Fruit fly (Drosophila melanogaster) whole organism, embryonic: ENCODE measurements around the gene CG7903.

Experiments used
- Awh ChIP-seq: fragments of 200-800 bp; sonication (Bioruptor generic); IDR thresholded peaks from 2 replicates; pipeline ENCODE4, ENCODE4 v1.3.6; 2022; ENCODE audit warnings: missing biosample characterization, missing genetic modification characterization
- Blimp-1 ChIP-seq: fragments of 200-800 bp; sonication (Bioruptor generic); optimal IDR thresholded peaks from 3 replicates; lab custom pipeline; 2018; ENCODE audit warnings: missing biosample characterization, missing genetic modification characterization, mild to moderate bottlenecking, moderate library complexity, missing genetic modification reagents
- CG10274 ChIP-seq: fragments of 200-800 bp; sonication (Bioruptor generic); optimal IDR thresholded peaks from 3 replicates; lab custom pipeline; 2017; ENCODE audit warnings: missing biosample characterization, mild to moderate bottlenecking, missing genetic modification characterization
- CG10654 ChIP-seq: fragments of 200-800 bp; sonication (Bioruptor generic); optimal IDR thresholded peaks from 2 replicates; lab custom pipeline; 2016; ENCODE audit warnings: missing biosample characterization, missing genetic modification characterization
- CG10979 ChIP-seq: fragments of 200-800 bp; sonication (Bioruptor generic); optimal IDR thresholded peaks from 2 replicates; lab custom pipeline; 2018; ENCODE audit warnings: missing biosample characterization, mild to moderate bottlenecking, missing genetic modification characterization, moderate library complexity
- CG13424 ChIP-seq: fragments of 200-800 bp; sonication (Bioruptor generic); optimal IDR thresholded peaks from 2 replicates; lab custom pipeline; 2019; ENCODE audit warnings: missing biosample characterization, mild to moderate bottlenecking, missing genetic modification characterization, moderate library complexity
- CG13894 ChIP-seq: fragments of 200-800 bp; sonication (Bioruptor generic); optimal IDR thresholded peaks from 3 replicates; lab custom pipeline; 2018; ENCODE audit warnings: missing biosample characterization, mild to moderate bottlenecking, missing genetic modification characterization, moderate library complexity
- CG14014 ChIP-seq: fragments of 200-800 bp; sonication (Bioruptor generic); IDR thresholded peaks from 2 replicates; pipeline ENCODE4 v1.3.6; 2022; ENCODE audit warnings: missing biosample characterization, missing genetic modification characterization
- CG14441 ChIP-seq: fragments of 200-800 bp; sonication (Bioruptor generic); IDR thresholded peaks from 2 replicates; pipeline ENCODE4 v1.3.6; 2022; ENCODE audit warnings: missing biosample characterization, missing genetic modification characterization
- CG14860 ChIP-seq: fragments of 200-800 bp; sonication (Bioruptor generic); IDR thresholded peaks from 3 replicates; pipeline ENCODE4 v1.3.6; 2022; ENCODE audit warnings: missing biosample characterization, missing genetic modification characterization; ENCODE audit not compliant: partially characterized antibody
- CG15514 ChIP-seq: fragments of 200-800 bp; sonication (Bioruptor generic); optimal IDR thresholded peaks from 3 replicates; lab custom pipeline; 2017; ENCODE audit warnings: missing biosample characterization, missing genetic modification characterization, mild to moderate bottlenecking, moderate library complexity, missing genetic modification reagents
- CG17361 ChIP-seq: fragments of 200-800 bp; sonication (Bioruptor generic); IDR thresholded peaks from 3 replicates; pipeline ENCODE4 v1.3.6; 2022; ENCODE audit warnings: missing biosample characterization, missing genetic modification characterization
- CG2129 ChIP-seq: fragments of 200-800 bp; sonication (Bioruptor generic); IDR thresholded peaks from 2 replicates; pipeline ENCODE4 v1.3.6; 2022; ENCODE audit warnings: missing biosample characterization, missing genetic modification characterization; ENCODE audit not compliant: partially characterized antibody
- CG30020 ChIP-seq: fragments of 200-800 bp; optimal IDR thresholded peaks from 2 replicates; lab custom pipeline; 2019; ENCODE audit warnings: missing biosample characterization, mild to moderate bottlenecking, missing genetic modification characterization, moderate library complexity
- CG3065 ChIP-seq: fragments of 200-800 bp; sonication (Bioruptor generic); optimal IDR thresholded peaks from 2 replicates; lab custom pipeline; 2016; ENCODE audit warnings: missing biosample characterization, missing genetic modification characterization
- CG31441 ChIP-seq: fragments of 200-800 bp; sonication (Bioruptor generic); IDR thresholded peaks from 2 replicates; pipeline ENCODE4 v1.3.6; 2022; ENCODE audit warnings: missing biosample characterization, missing genetic modification characterization
- CG3726 ChIP-seq: fragments of 200-800 bp; sonication (Bioruptor generic); IDR thresholded peaks from 3 replicates; pipeline ENCODE4, ENCODE4 v1.3.6; 2022; ENCODE audit warnings: missing biosample characterization, missing genetic modification characterization
- CG4820 ChIP-seq: fragments of 200-800 bp; sonication (Bioruptor generic); optimal IDR thresholded peaks from 3 replicates; lab custom pipeline; 2016; ENCODE audit warnings: missing biosample characterization, missing genetic modification characterization
- CG4854 ChIP-seq: fragments of 200-800 bp; sonication (Bioruptor generic); optimal IDR thresholded peaks from 2 replicates; lab custom pipeline; 2016; ENCODE audit warnings: missing biosample characterization, missing genetic modification characterization, inconsistent platforms
- CG6765 ChIP-seq: fragments of 200-800 bp; sonication (Bioruptor generic); optimal IDR thresholded peaks from 3 replicates; lab custom pipeline; 2017; ENCODE audit warnings: missing biosample characterization, mild to moderate bottlenecking, missing genetic modification characterization
- CG7271 ChIP-seq: fragments of 200-800 bp; sonication (Bioruptor generic); optimal IDR thresholded peaks from 2 replicates; lab custom pipeline; 2018; ENCODE audit warnings: missing biosample characterization, mild to moderate bottlenecking, missing genetic modification characterization, moderate library complexity
- CG8359 ChIP-seq: fragments of 200-800 bp; sonication (Bioruptor generic); optimal IDR thresholded peaks from 2 replicates; lab custom pipeline; 2017; ENCODE audit warnings: missing biosample characterization, mild to moderate bottlenecking, missing genetic modification characterization, borderline replicate concordance
- CG8924 ChIP-seq: fragments of 200-800 bp; optimal IDR thresholded peaks from 3 replicates; lab custom pipeline; 2019; ENCODE audit warnings: missing biosample characterization, mild to moderate bottlenecking, missing genetic modification characterization, moderate library complexity
- CG9609 ChIP-seq: fragments of 200-800 bp; sonication (Bioruptor generic); optimal IDR thresholded peaks from 3 replicates; lab custom pipeline; 2016; ENCODE audit warnings: missing biosample characterization, missing genetic modification characterization
- Deaf1 ChIP-seq: fragments of 200-800 bp; optimal IDR thresholded peaks from 3 replicates; lab custom pipeline; 2019; ENCODE audit warnings: missing biosample characterization, mild to moderate bottlenecking, missing genetic modification characterization, moderate library complexity
- Doc3 ChIP-seq: fragments of 200-800 bp; sonication (Bioruptor generic); IDR thresholded peaks from 3 replicates; pipeline ENCODE4 v1.3.6; 2022; ENCODE audit warnings: missing biosample characterization, missing genetic modification characterization; ENCODE audit not compliant: partially characterized antibody
- Drgx ChIP-seq: fragments of 200-800 bp; sonication (Bioruptor generic); IDR thresholded peaks from 2 replicates; pipeline ENCODE4 v1.3.6; 2022; ENCODE audit warnings: missing biosample characterization, missing genetic modification characterization
- Hr39 ChIP-seq: fragments of >200 bp; optimal IDR thresholded peaks from 2 replicates; lab custom pipeline; 2017
- Kr ChIP-seq: fragments of 200-800 bp; sonication (Bioruptor generic); optimal IDR thresholded peaks from 2 replicates; lab custom pipeline; 2017; ENCODE audit warnings: missing biosample characterization, mild to moderate bottlenecking, missing genetic modification characterization
- MESR4 ChIP-seq: fragments of 200-800 bp; sonication (Bioruptor generic); optimal IDR thresholded peaks from 2 replicates; lab custom pipeline; 2018; ENCODE audit warnings: missing biosample characterization, mild to moderate bottlenecking, missing genetic modification characterization, moderate library complexity
- Meics ChIP-seq: fragments of 200-800 bp; sonication (Bioruptor generic); optimal IDR thresholded peaks from 2 replicates; lab custom pipeline; 2017; ENCODE audit warnings: missing biosample characterization, mild to moderate bottlenecking, missing genetic modification characterization
- NFAT ChIP-seq: fragments of 200-800 bp; sonication (Bioruptor generic); IDR thresholded peaks from 2 replicates; pipeline ENCODE4 v1.3.6; 2022; ENCODE audit warnings: missing biosample characterization, missing genetic modification characterization
- NfI ChIP-seq: fragments of 200-800 bp; sonication (Bioruptor generic); optimal IDR thresholded peaks from 3 replicates; lab custom pipeline; 2018; ENCODE audit warnings: missing biosample characterization, mild to moderate bottlenecking, missing genetic modification characterization, moderate library complexity
- Sox100B ChIP-seq: fragments of 200-800 bp; sonication (Bioruptor generic); optimal IDR thresholded peaks from 3 replicates; lab custom pipeline; 2018; ENCODE audit warnings: missing biosample characterization, mild to moderate bottlenecking, missing genetic modification characterization
- Usf ChIP-seq: fragments of 200-800 bp; sonication (Bioruptor generic); optimal IDR thresholded peaks from 2 replicates; lab custom pipeline; 2017; ENCODE audit warnings: missing genotype, missing biosample characterization, missing genetic modification characterization
- YL-1 ChIP-seq: fragments of 200-800 bp; sonication (Bioruptor generic); optimal IDR thresholded peaks from 3 replicates; lab custom pipeline; 2017; ENCODE audit warnings: missing biosample characterization, mild to moderate bottlenecking, missing genetic modification characterization
- ato ChIP-seq: fragments of 200-800 bp; sonication (Bioruptor generic); IDR thresholded peaks from 2 replicates; pipeline ENCODE4 v1.3.6; 2022; ENCODE audit warnings: missing biosample characterization, missing genetic modification characterization; ENCODE audit not compliant: partially characterized antibody
- crp ChIP-seq, 2 experiments: fragments of 200-800 bp; sonication (Bioruptor generic); optimal IDR thresholded peaks; 2 replicates in 1 of 2; 3 replicates in 1 of 2; lab custom pipeline; 2017; ENCODE audit warnings: missing biosample characterization in 2 of 2, missing genetic modification characterization in 2 of 2, mild to moderate bottlenecking in 1 of 2, moderate library complexity in 1 of 2
- dysf ChIP-seq: fragments of 200-800 bp; sonication (Bioruptor generic); IDR thresholded peaks from 3 replicates; pipeline ENCODE4 v1.3.6; 2022; ENCODE audit warnings: missing biosample characterization, missing genetic modification characterization
- fd102C ChIP-seq: fragments of 200-800 bp; sonication (Bioruptor generic); optimal IDR thresholded peaks from 2 replicates; lab custom pipeline; 2018; ENCODE audit warnings: missing biosample characterization, mild to moderate bottlenecking, missing genetic modification characterization, moderate library complexity
- gem ChIP-seq: fragments of 200-800 bp; sonication (Bioruptor generic); optimal IDR thresholded peaks from 2 replicates; lab custom pipeline; 2019; ENCODE audit warnings: missing biosample characterization, mild to moderate bottlenecking, missing genetic modification characterization, moderate library complexity
- hkb ChIP-seq, 2 experiments: fragments of 200-800 bp in 1 of 2; fragments of >200 bp in 1 of 2; sonication (Bioruptor generic) in 1 of 2; IDR thresholded peaks in 1 of 2; optimal IDR thresholded peaks in 1 of 2; 2 replicates each; pipeline versions ENCODE4 v1.3.6 to Lab custom; 2017 to 2022; ENCODE audit warnings: missing biosample characterization in 1 of 2, missing genetic modification characterization in 1 of 2
- ken ChIP-seq: fragments of 200-800 bp; sonication (Bioruptor generic); IDR thresholded peaks from 3 replicates; pipeline ENCODE4 v1.3.6; 2022; ENCODE audit warnings: missing biosample characterization, missing genetic modification characterization
- lov ChIP-seq, 2 experiments: fragments of 200-800 bp in 1 of 2; fragments of >200 bp in 1 of 2; sonication (Bioruptor generic) in 1 of 2; IDR thresholded peaks in 1 of 2; optimal IDR thresholded peaks in 1 of 2; 2 replicates in 1 of 2; 3 replicates in 1 of 2; pipeline versions ENCODE4 v1.3.6 to Lab custom; 2017 to 2022; ENCODE audit warnings: missing biosample characterization in 1 of 2, missing genetic modification characterization in 1 of 2
- salm ChIP-seq: fragments of 200-800 bp; sonication (Bioruptor generic); optimal IDR thresholded peaks from 2 replicates; lab custom pipeline; 2018; ENCODE audit warnings: missing biosample characterization, mild to moderate bottlenecking, missing genetic modification characterization
- tna ChIP-seq: fragments of 200-800 bp; sonication (Bioruptor generic); IDR thresholded peaks from 2 replicates; pipeline ENCODE4 v1.3.6; 2022; ENCODE audit warnings: missing biosample characterization, missing genetic modification characterization; ENCODE audit not compliant: partially characterized antibody
- unc-4 ChIP-seq: fragments of 200-800 bp; sonication (Bioruptor generic); IDR thresholded peaks from 2 replicates; pipeline ENCODE4 v1.3.6; 2022; ENCODE audit warnings: missing biosample characterization, missing genetic modification characterization; ENCODE audit not compliant: partially characterized antibody
- wdn ChIP-seq: fragments of 200-800 bp; sonication (Bioruptor generic); IDR thresholded peaks from 2 replicates; pipeline ENCODE4 v1.3.6; 2022; ENCODE audit warnings: missing biosample characterization, missing genetic modification characterization

CG7903 gene

DNA sequence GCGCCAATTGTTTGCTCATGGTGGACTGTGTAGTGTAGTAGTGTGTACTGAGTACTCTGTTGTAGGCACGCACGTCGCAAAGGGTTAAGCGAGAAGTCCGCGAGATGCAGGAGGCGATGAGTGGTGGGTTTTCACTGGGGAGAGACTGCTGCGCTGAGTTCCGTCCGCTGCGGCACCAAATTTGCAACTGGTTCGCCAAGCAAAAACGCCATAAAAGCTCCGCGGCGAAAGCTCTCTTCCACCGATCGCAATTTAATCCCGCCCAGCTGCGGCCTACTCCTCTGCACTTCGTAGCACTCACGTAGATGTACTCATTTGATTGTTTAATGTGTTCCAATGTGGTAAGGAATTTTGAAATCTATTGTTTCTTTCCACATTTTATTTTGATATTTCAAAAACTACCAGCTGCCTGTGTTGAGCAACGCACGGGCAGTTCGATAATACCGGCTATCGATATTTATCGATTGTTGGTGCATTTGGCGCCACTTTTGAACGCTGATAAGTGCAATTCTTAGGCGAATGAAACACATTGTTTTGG lies 20.0 kb upstream of the CG7903 start, which contains the start of gene CG7920 (continued):
- peak; percentile 53; the same call in 2 of the 3 replicates for TF ChIP-seq CG14860
- TF ChIP-seq CG8924 (tag; lab: Kevin White, UChicago), result peak; percentile 8
- TF ChIP-seq CG14441 (GFP tag; lab: Robert Waterston, UW), result no peak
- TF ChIP-seq CG6765 (GFP tag; lab: Kevin White, UChicago), result peak; percentile 72
- no peak for TF ChIP-seq lov (optimal IDR thresholded peaks at IDR 0.05; lab: Kevin White, UChicago)
- no peak for TF ChIP-seq lov (GFP tag; IDR thresholded peaks at IDR 0.05; lab: Robert Waterston, UW)
- no peak for TF ChIP-seq CG10654
- TF ChIP-seq CG3726 (GFP tag; lab: Robert Waterston, UW), result 0 out of 3 replicates have a peak, but pooled peaks have one; percentile 6
- 0 out of 2 replicates have a peak, but pooled peaks have one; percentile 8 for TF ChIP-seq CG31441 (GFP tag; lab: Robert Waterston, UW)
- TF ChIP-seq CG10274, result peak; percentile 16
- peak; percentile 61; the same call in 1 of the 2 replicates for TF ChIP-seq ato (GFP tag; lab: Robert Waterston, UW)
- TF ChIP-seq CG7271 (tag; lab: Kevin White, UChicago), result no peak
- peak; percentile 98 for TF ChIP-seq CG15514 (GFP tag; lab: Kevin White, UChicago)
- peak; percentile 55 for TF ChIP-seq YL-1 (GFP tag; lab: Kevin White, UChicago)
- TF ChIP-seq Sox100B (GFP tag; lab: Kevin White, UChicago), result no peak
- TF ChIP-seq fd102C (GFP tag; lab: Kevin White, UChicago), result no peak
- no peak for TF ChIP-seq Usf (GFP tag; lab: Kevin White, UChicago)
- TF ChIP-seq Doc3, result peak; percentile 81
- TF ChIP-seq hkb (optimal IDR thresholded peaks at IDR 0.05; lab: Kevin White, UChicago), result no peak
- peak; percentile 33 for TF ChIP-seq hkb (GFP tag; IDR thresholded peaks at IDR 0.05; lab: Robert Waterston, UW)
- TF ChIP-seq CG30020 (tag; lab: Kevin White, UChicago), result no peak
- peak; percentile 14 for TF ChIP-seq Meics (GFP tag; lab: Kevin White, UChicago)
- TF ChIP-seq gem, result no peak
- TF ChIP-seq wdn (GFP tag; lab: Robert Waterston, UW), result no peak
- no peak for TF ChIP-seq CG14014 (GFP tag; lab: Robert Waterston, UW)
- no peak for TF ChIP-seq CG4820
- TF ChIP-seq unc-4 (GFP tag; lab: Robert Waterston, UW), result peak; percentile 83
- TF ChIP-seq dysf (GFP tag; lab: Robert Waterston, UW), result no peak; the same call in 2 of the 3 replicates
- TF ChIP-seq CG2129 (GFP tag; lab: Robert Waterston, UW), result peak; percentile 40
- TF ChIP-seq Awh (GFP tag; lab: Robert Waterston, UW), result no peak
- TF ChIP-seq Kr, result peak; percentile 60
- no peak for TF ChIP-seq CG9609
- no peak for TF ChIP-seq Hr39
- no peak for TF ChIP-seq Blimp-1 (GFP tag; lab: Kevin White, UChicago)
- no peak for TF ChIP-seq CG4854 (GFP tag; lab: Kevin White, UChicago)
- TF ChIP-seq Deaf1 (tag; lab: Kevin White, UChicago), result peak; percentile 27
- TF ChIP-seq NFAT (GFP tag; lab: Robert Waterston, UW), result peak; percentile 12; the same call in 1 of the 2 replicates
- TF ChIP-seq CG8359 (GFP tag; lab: Kevin White, UChicago), result no peak
- TF ChIP-seq ken, result no peak
- peak; percentile 0 for TF ChIP-seq CG10979 (tag; lab: Kevin White, UChicago)
- TF ChIP-seq tna (GFP tag; lab: Robert Waterston, UW), result no peak; the same call in 1 of the 2 replicates
- TF ChIP-seq NfI (GFP tag; lab: Kevin White, UChicago), result peak; percentile 25
- peak; percentile 59 for TF ChIP-seq CG13894 (tag; lab: Kevin White, UChicago)
- TF ChIP-seq CG13424, result no peak
- TF ChIP-seq CG17361 (GFP tag; lab: Robert Waterston, UW), result no peak
- peak in 1 of 2 experiments; percentile 55 for TF ChIP-seq crp (GFP tag; optimal IDR thresholded peaks at IDR 0.05; lab: Kevin White, UChicago)
- peak; percentile 26 for TF ChIP-seq MESR4
- no peak for TF ChIP-seq CG3065 (GFP tag; lab: Kevin White, UChicago)
- TF ChIP-seq Drgx (GFP tag; lab: Robert Waterston, UW), result peak; percentile 50; the same call in 1 of the 2 replicates
- TF ChIP-seq salm (tag; lab: Kevin White, UChicago), result no peak
